Fruit fly (Drosophila melanogaster) whole organism, embryonic: ENCODE results near the gene ph-p.

ENCODE experiments used
- ATbp ChIP-seq: fragments of 200-800 bp; sonication (Bioruptor generic); optimal IDR thresholded peaks from 2 replicates; lab custom pipeline; 2017; ENCODE audit warnings: missing biosample characterization, mild to moderate bottlenecking, missing genetic modification characterization, missing genetic modification reagents
- C15 ChIP-seq: fragments of 200-800 bp; sonication (Bioruptor generic); IDR thresholded peaks from 3 replicates; pipeline ENCODE4 v1.3.6; 2022; ENCODE audit warnings: missing biosample characterization, missing genetic modification characterization
- CG10543 ChIP-seq: fragments of 200-800 bp; sonication (Bioruptor generic); optimal IDR thresholded peaks from 3 replicates; lab custom pipeline; 2017; ENCODE audit warnings: missing biosample characterization, mild to moderate bottlenecking, missing genetic modification characterization, moderate library complexity
- CG10979 ChIP-seq: fragments of 200-800 bp; sonication (Bioruptor generic); optimal IDR thresholded peaks from 2 replicates; lab custom pipeline; 2018; ENCODE audit warnings: missing biosample characterization, mild to moderate bottlenecking, missing genetic modification characterization, moderate library complexity
- CG12155 ChIP-seq: fragments of 200-800 bp; sonication (Bioruptor generic); optimal IDR thresholded peaks from 3 replicates; lab custom pipeline; 2016; ENCODE audit warnings: missing biosample characterization, missing genetic modification characterization
- CG13287 ChIP-seq: fragments of 200-800 bp; sonication (Bioruptor generic); IDR thresholded peaks from 2 replicates; pipeline ENCODE4 v1.3.6; 2022; ENCODE audit warnings: missing biosample characterization, missing genetic modification characterization; ENCODE audit not compliant: partially characterized antibody
- CG14860 ChIP-seq: fragments of 200-800 bp; sonication (Bioruptor generic); IDR thresholded peaks from 3 replicates; pipeline ENCODE4 v1.3.6; 2022; ENCODE audit warnings: missing biosample characterization, missing genetic modification characterization; ENCODE audit not compliant: partially characterized antibody
- CG16779 ChIP-seq: fragments of 200-800 bp; sonication (Bioruptor generic); IDR thresholded peaks from 2 replicates; pipeline ENCODE4 v1.3.6; 2022; ENCODE audit warnings: missing biosample characterization, missing genetic modification characterization
- CG16815 ChIP-seq: fragments of 200-800 bp; sonication (Bioruptor generic); optimal IDR thresholded peaks from 3 replicates; lab custom pipeline; 2017; ENCODE audit warnings: missing biosample characterization, mild to moderate bottlenecking, missing genetic modification characterization
- CG18599 ChIP-seq: fragments of 200-800 bp; sonication (Bioruptor generic); optimal IDR thresholded peaks from 3 replicates; lab custom pipeline; 2017; ENCODE audit warnings: missing biosample characterization, missing genetic modification characterization, mild to moderate bottlenecking, moderate library complexity, missing genetic modification reagents
- CG18764 ChIP-seq: fragments of 200-800 bp; sonication (Bioruptor generic); optimal IDR thresholded peaks from 3 replicates; lab custom pipeline; 2016; ENCODE audit warnings: missing biosample characterization, missing genetic modification characterization
- CG2678 ChIP-seq: fragments of 200-800 bp; sonication (Bioruptor generic); optimal IDR thresholded peaks from 3 replicates; lab custom pipeline; 2019; ENCODE audit warnings: missing biosample characterization, mild to moderate bottlenecking, missing genetic modification characterization, moderate library complexity
- CG3065 ChIP-seq: fragments of 200-800 bp; sonication (Bioruptor generic); optimal IDR thresholded peaks from 2 replicates; lab custom pipeline; 2016; ENCODE audit warnings: missing biosample characterization, missing genetic modification characterization
- CG31365 ChIP-seq: fragments of 200-800 bp; sonication (Bioruptor generic); optimal IDR thresholded peaks from 2 replicates; lab custom pipeline; 2018; ENCODE audit warnings: missing biosample characterization, mild to moderate bottlenecking, missing genetic modification characterization
- CG4328 ChIP-seq: fragments of 200-800 bp; sonication (Bioruptor generic); optimal IDR thresholded peaks from 3 replicates; lab custom pipeline; 2017; ENCODE audit warnings: missing biosample characterization, missing genetic modification reagents, missing genetic modification characterization
- CG6654 ChIP-seq: fragments of 200-800 bp; sonication (Bioruptor generic); optimal IDR thresholded peaks from 2 replicates; lab custom pipeline; 2017; ENCODE audit warnings: missing biosample characterization, mild to moderate bottlenecking, missing genetic modification characterization
- CG8388 ChIP-seq: fragments of 200-800 bp; sonication (Bioruptor generic); optimal IDR thresholded peaks from 2 replicates; lab custom pipeline; 2019; ENCODE audit warnings: missing biosample characterization, mild to moderate bottlenecking, missing genetic modification characterization, moderate library complexity
- CG9215 ChIP-seq: fragments of 200-800 bp; sonication (Bioruptor generic); IDR thresholded peaks from 2 replicates; pipeline ENCODE4 v1.3.6; 2022; ENCODE audit warnings: missing biosample characterization, missing genetic modification characterization
- CG9876 ChIP-seq: fragments of 200-800 bp; sonication (Bioruptor generic); optimal IDR thresholded peaks from 2 replicates; lab custom pipeline; 2016; ENCODE audit warnings: missing biosample characterization, missing genetic modification characterization
- D19A ChIP-seq: fragments of 200-800 bp; optimal IDR thresholded peaks from 3 replicates; lab custom pipeline; 2019; ENCODE audit warnings: missing biosample characterization, mild to moderate bottlenecking, missing genetic modification characterization, moderate library complexity
- MBD-R2 ChIP-seq: fragments of 200-800 bp; sonication (Bioruptor generic); IDR thresholded peaks from 2 replicates; pipeline ENCODE4 v1.3.6; 2022; ENCODE audit warnings: missing biosample characterization, missing genetic modification characterization
- Mad ChIP-seq: fragments of 200-800 bp; sonication (Bioruptor generic); optimal IDR thresholded peaks from 2 replicates; lab custom pipeline; 2016; ENCODE audit warnings: missing biosample characterization, missing genetic modification characterization
- Poxn ChIP-seq: fragments of 200-800 bp; sonication (Bioruptor generic); IDR thresholded peaks from 2 replicates; pipeline ENCODE4 v1.3.6; 2022; ENCODE audit warnings: missing biosample characterization, missing genetic modification characterization
- Scr ChIP-seq: fragments of 200-800 bp; sonication (Bioruptor generic); IDR thresholded peaks from 2 replicates; pipeline ENCODE4 v1.3.6; 2022; ENCODE audit warnings: missing biosample characterization, missing genetic modification characterization; ENCODE audit not compliant: partially characterized antibody
- Side ChIP-seq: fragments of 200-800 bp; sonication (Bioruptor generic); optimal IDR thresholded peaks from 2 replicates; lab custom pipeline; 2016; ENCODE audit warnings: missing biosample characterization, missing genetic modification characterization
- Ssrp ChIP-seq: fragments of 200-800 bp; sonication (Bioruptor generic); optimal IDR thresholded peaks from 2 replicates; lab custom pipeline; 2018; ENCODE audit warnings: missing biosample characterization, mild to moderate bottlenecking, missing genetic modification characterization, moderate library complexity
- TFAM ChIP-seq: fragments of 200-800 bp; sonication (Bioruptor generic); optimal IDR thresholded peaks from 2 replicates; lab custom pipeline; 2017; ENCODE audit warnings: missing biosample characterization, missing genetic modification characterization, inconsistent platforms
- Taf1 ChIP-seq: fragments of 200-800 bp; sonication (Bioruptor generic); IDR thresholded peaks from 2 replicates; pipeline ENCODE4 v1.3.6; 2022; ENCODE audit warnings: missing biosample characterization, missing genetic modification characterization
- Trl ChIP-seq, 3 experiments: fragments of >200 bp in 2 of 3; fragments of 200-800 bp in 1 of 3; sonication (Bioruptor generic) in 1 of 3; optimal IDR thresholded peaks; 2 replicates in 1 of 3; 3 replicates in 2 of 3; lab custom pipeline; 2016 to 2017; ENCODE audit warnings: missing biosample characterization in 1 of 3, missing genetic modification characterization in 1 of 3
- Xbp1 ChIP-seq: fragments of 200-800 bp; sonication (Bioruptor generic); optimal IDR thresholded peaks from 3 replicates; lab custom pipeline; 2016; ENCODE audit warnings: missing biosample characterization, mild to moderate bottlenecking, missing genetic modification characterization
- YL-1 ChIP-seq: fragments of 200-800 bp; sonication (Bioruptor generic); optimal IDR thresholded peaks from 3 replicates; lab custom pipeline; 2017; ENCODE audit warnings: missing biosample characterization, mild to moderate bottlenecking, missing genetic modification characterization
- ara ChIP-seq: fragments of 200-800 bp; sonication (Bioruptor generic); IDR thresholded peaks from 2 replicates; pipeline ENCODE4 v1.3.6; 2022; ENCODE audit warnings: missing biosample characterization, missing genetic modification characterization
- ato ChIP-seq: fragments of 200-800 bp; sonication (Bioruptor generic); IDR thresholded peaks from 2 replicates; pipeline ENCODE4 v1.3.6; 2022; ENCODE audit warnings: missing biosample characterization, missing genetic modification characterization; ENCODE audit not compliant: partially characterized antibody
- cad ChIP-seq: fragments of >200 bp; optimal IDR thresholded peaks from 2 replicates; lab custom pipeline; 2017; ENCODE audit warnings: missing biosample characterization, missing genetic modification characterization
- chm ChIP-seq: fragments of 200-800 bp; sonication (Bioruptor generic); IDR thresholded peaks from 2 replicates; pipeline ENCODE4 v1.3.6; 2022; ENCODE audit warnings: missing biosample characterization, missing genetic modification characterization
- corto ChIP-seq: fragments of 200-800 bp; sonication (Bioruptor generic); optimal IDR thresholded peaks from 2 replicates; lab custom pipeline; 2016; ENCODE audit warnings: missing biosample characterization, mild to moderate bottlenecking, missing genetic modification characterization, moderate library complexity
- dati ChIP-seq: fragments of 200-800 bp; sonication (Bioruptor generic); IDR thresholded peaks from 2 replicates; pipeline ENCODE4 v1.3.6; 2022; ENCODE audit warnings: missing biosample characterization, missing genetic modification characterization
- disco-r ChIP-seq: fragments of 200-800 bp; sonication (Bioruptor generic); optimal IDR thresholded peaks from 2 replicates; lab custom pipeline; 2016; ENCODE audit warnings: missing biosample characterization, missing genetic modification characterization
- en ChIP-seq: fragments of 200-800 bp; sonication (Bioruptor generic); optimal IDR thresholded peaks from 2 replicates; lab custom pipeline; 2016; ENCODE audit warnings: missing biosample characterization, missing genetic modification characterization
- jing ChIP-seq: fragments of 200-800 bp; sonication (Bioruptor generic); optimal IDR thresholded peaks from 2 replicates; lab custom pipeline; 2018; ENCODE audit warnings: missing biosample characterization, mild to moderate bottlenecking, missing genetic modification characterization
- kah ChIP-seq: fragments of 200-800 bp; sonication (Bioruptor generic); optimal IDR thresholded peaks from 2 replicates; lab custom pipeline; 2018; ENCODE audit warnings: missing biosample characterization, mild to moderate bottlenecking, missing genetic modification characterization
- oc ChIP-seq: fragments of 200-800 bp; sonication (Bioruptor generic); optimal IDR thresholded peaks from 2 replicates; lab custom pipeline; 2018; ENCODE audit warnings: missing biosample characterization, mild to moderate bottlenecking, missing genetic modification characterization, moderate library complexity
- onecut ChIP-seq: fragments of 200-800 bp; sonication (Bioruptor generic); IDR thresholded peaks from 2 replicates; pipeline ENCODE4 v1.3.6; 2022; ENCODE audit warnings: missing biosample characterization, missing genetic modification characterization
- pan ChIP-seq, 4 experiments: fragments of >200 bp in 3 of 4; fragments of 200-800 bp in 1 of 4; sonication (Bioruptor generic) in 1 of 4; optimal IDR thresholded peaks in 3 of 4; IDR thresholded peaks in 1 of 4; 2 replicates each; pipeline versions ENCODE4 v1.3.6 to Lab custom; 2017 to 2022; ENCODE audit warnings: missing biosample characterization in 2 of 4, missing genetic modification characterization in 2 of 4, mixed read lengths in 1 of 4
- ranshi ChIP-seq: fragments of 200-800 bp; sonication (Bioruptor generic); IDR thresholded peaks from 2 replicates; pipeline ENCODE4 v1.3.6; 2022; ENCODE audit warnings: missing biosample characterization, missing genetic modification characterization
- sima ChIP-seq: fragments of 200-800 bp; sonication (Bioruptor generic); optimal IDR thresholded peaks from 2 replicates; lab custom pipeline; 2016; ENCODE audit warnings: missing biosample characterization, missing genetic modification characterization
- stc ChIP-seq: fragments of 200-800 bp; sonication (Bioruptor generic); IDR thresholded peaks from 2 replicates; pipeline ENCODE4 v1.3.6; 2022; ENCODE audit warnings: missing biosample characterization, missing genetic modification characterization
- tin ChIP-seq: fragments of 200-800 bp; sonication (Bioruptor generic); optimal IDR thresholded peaks from 3 replicates; lab custom pipeline; 2016; ENCODE audit warnings: missing biosample characterization, missing genetic modification characterization

Gene ph-p

DNA sequence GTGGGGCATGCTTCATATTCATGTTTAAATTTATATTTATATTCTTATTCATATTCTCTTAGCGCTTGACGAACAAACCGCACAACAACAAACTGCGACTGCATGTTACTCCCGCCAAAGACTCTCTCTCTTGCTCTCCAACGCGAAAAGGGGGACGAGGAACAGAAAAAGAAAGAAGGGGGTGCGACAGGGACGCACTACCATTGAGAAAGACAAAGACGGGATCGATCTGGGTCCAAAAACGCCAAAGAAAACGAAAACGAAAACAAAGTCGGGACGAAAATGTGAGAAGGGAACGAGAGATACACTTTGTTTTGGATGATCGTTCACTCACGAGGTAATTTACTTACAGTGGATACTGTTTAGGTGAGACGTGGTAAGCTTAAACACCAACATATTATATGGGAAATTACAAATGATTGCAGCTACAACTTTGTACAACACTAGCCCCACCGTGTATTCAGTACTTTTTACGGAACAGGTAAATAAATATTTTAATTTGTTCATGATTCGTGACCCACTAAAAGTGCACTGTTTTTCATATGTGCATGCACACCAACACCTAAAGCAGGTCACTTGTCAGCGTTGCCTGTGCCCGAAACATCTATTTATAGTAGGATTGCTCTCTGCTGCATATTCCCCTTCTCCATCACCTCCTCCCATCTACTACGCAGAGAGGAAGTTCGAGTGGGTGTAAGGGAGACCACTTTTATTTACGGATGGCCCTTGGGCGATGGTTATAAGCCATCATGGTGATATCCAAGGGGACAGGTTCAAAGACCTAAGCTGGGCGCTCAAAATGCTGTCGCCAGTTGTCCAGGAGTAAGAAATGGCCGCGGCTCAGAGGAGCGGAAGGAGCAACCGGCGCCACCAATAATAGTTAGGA is 16.2 kb downstream of the ph-p start (continued):
- TF ChIP-seq CG8388 (peak; percentile 79), Scr (GFP tag; lab: Robert Waterston, UW) (no peak), CG9215 (GFP tag; lab: Robert Waterston, UW) (no peak), CG9876 (GFP tag; lab: Kevin White, UChicago) (no peak), CG6654 (GFP tag; lab: Kevin White, UChicago) (no peak), Xbp1 (GFP tag; lab: Kevin White, UChicago) (peak; percentile 18), CG18764 (GFP tag; lab: Kevin White, UChicago) (no peak), CG14860 (no peak), CG10979 (tag; lab: Kevin White, UChicago) (peak; percentile 56), MBD-R2 (GFP tag; lab: Robert Waterston, UW) (no peak), sima (GFP tag; lab: Kevin White, UChicago) (no peak), ATbp (GFP tag; lab: Kevin White, UChicago) (peak; percentile 28), Side (GFP tag; lab: Kevin White, UChicago) (no peak), ranshi (GFP tag; lab: Robert Waterston, UW) (no peak), chm (peak; percentile 35; the same call in 1 of the 2 replicates), ara (GFP tag; lab: Robert Waterston, UW) (no peak), ato (GFP tag; lab: Robert Waterston, UW) (no peak), Mad (GFP tag; lab: Kevin White, UChicago) (no peak), CG10543 (no peak), CG4328 (GFP tag; lab: Kevin White, UChicago) (no peak), en (GFP tag; lab: Kevin White, UChicago) (no peak), C15 (no peak), CG16779 (no peak), onecut (GFP tag; lab: Robert Waterston, UW) (peak; percentile 6; the same call in 1 of the 2 replicates), CG31365 (tag; lab: Kevin White, UChicago) (no peak), Taf1 (GFP tag; lab: Robert Waterston, UW) (no peak), cad (GFP tag; lab: Kevin White, UChicago) (no peak), tin (GFP tag; lab: Kevin White, UChicago) (peak; percentile 20), Trl (optimal IDR thresholded peaks at IDR 0.05; lab: Kevin White, UChicago) (peak; percentile 31 to 51), Trl (GFP tag; optimal IDR thresholded peaks at IDR 0.05; lab: Kevin White, UChicago) (peak; percentile 31), CG16815 (GFP tag; lab: Kevin White, UChicago) (no peak), TFAM (GFP tag; lab: Kevin White, UChicago) (no peak), CG12155 (no peak), jing (GFP tag; lab: Kevin White, UChicago) (no peak), dati (GFP tag; lab: Robert Waterston, UW) (no peak), corto (peak; percentile 44), CG2678 (tag; lab: Kevin White, UChicago) (peak; percentile 50), pan (optimal IDR thresholded peaks at IDR 0.05; lab: Kevin White, UChicago) (no peak), pan (GFP tag; optimal IDR thresholded peaks at IDR 0.05 in 1 of 2, IDR thresholded peaks at IDR 0.05 in 1 of 2) (peak in 1 of 2 experiments; percentile 31), oc (tag; lab: Kevin White, UChicago) (no peak), D19A (tag; lab: Kevin White, UChicago) (peak; percentile 76), CG13287 (no peak), CG18599 (peak; percentile 18), YL-1 (GFP tag; lab: Kevin White, UChicago) (no peak), stc (GFP tag; lab: Robert Waterston, UW) (no peak), Poxn (GFP tag; lab: Robert Waterston, UW) (no peak), CG3065 (GFP tag; lab: Kevin White, UChicago) (no peak), disco-r (GFP tag; lab: Kevin White, UChicago) (no peak), Ssrp (peak; percentile 32), kah (GFP tag; lab: Kevin White, UChicago) (no peak)
